Fruit fly (Drosophila melanogaster) whole organism, embryonic: ENCODE measurements around the gene BtbVII.
A peak's percentile ranks its signal among the peaks of the same experiment; 100 is the strongest.

Source experiments
- Adf1 ChIP-seq: fragments of 200-800 bp; sonication (Bioruptor generic); IDR thresholded peaks from 2 replicates; pipeline ENCODE4 v1.3.6; 2022; ENCODE audit warnings: missing biosample characterization, missing genetic modification characterization
- BEAF-32 ChIP-seq: fragments of 200-800 bp; sonication (Bioruptor generic); optimal IDR thresholded peaks from 3 replicates; lab custom pipeline; 2017; ENCODE audit warnings: missing biosample characterization, missing genetic modification characterization, mild to moderate bottlenecking, moderate library complexity, missing genetic modification reagents
- Bgb ChIP-seq: fragments of 200-800 bp; sonication (Bioruptor generic); IDR thresholded peaks from 2 replicates; pipeline ENCODE4 v1.3.6; 2022; ENCODE audit warnings: missing biosample characterization, missing genetic modification characterization; ENCODE audit not compliant: partially characterized antibody
- CG10321 ChIP-seq: fragments of 200-800 bp; sonication (Bioruptor generic); IDR thresholded peaks from 2 replicates; pipeline ENCODE4 v1.3.6; 2022; ENCODE audit warnings: missing biosample characterization, missing genetic modification characterization
- CG10431 ChIP-seq: fragments of 200-800 bp; sonication (Bioruptor generic); optimal IDR thresholded peaks from 3 replicates; lab custom pipeline; 2018; ENCODE audit warnings: missing biosample characterization, mild to moderate bottlenecking, missing genetic modification characterization
- CG16813 ChIP-seq: fragments of 200-800 bp; sonication (Bioruptor generic); IDR thresholded peaks from 3 replicates; pipeline ENCODE4 v1.3.6; 2022; ENCODE audit warnings: missing biosample characterization, missing genetic modification characterization; ENCODE audit not compliant: partially characterized antibody
- CG17328 ChIP-seq: fragments of 200-800 bp; sonication (Bioruptor generic); IDR thresholded peaks from 2 replicates; pipeline ENCODE4 v1.3.6; 2022; ENCODE audit warnings: missing biosample characterization, missing genetic modification characterization
- CG17359 ChIP-seq: fragments of 200-800 bp; sonication (Bioruptor generic); optimal IDR thresholded peaks from 3 replicates; lab custom pipeline; 2018; ENCODE audit warnings: missing biosample characterization, mild to moderate bottlenecking, missing genetic modification characterization, moderate library complexity
- CG1832 ChIP-seq: fragments of 200-800 bp; sonication (Bioruptor generic); optimal IDR thresholded peaks from 2 replicates; lab custom pipeline; 2017; ENCODE audit warnings: missing biosample characterization, mild to moderate bottlenecking, missing genetic modification characterization, inconsistent platforms
- CG30403 ChIP-seq: fragments of 200-800 bp; sonication (Bioruptor generic); optimal IDR thresholded peaks from 3 replicates; lab custom pipeline; 2016; ENCODE audit warnings: missing biosample characterization, missing genetic modification characterization
- CG30431 ChIP-seq: fragments of 200-800 bp; sonication (Bioruptor generic); optimal IDR thresholded peaks from 2 replicates; lab custom pipeline; 2017; ENCODE audit warnings: missing biosample characterization, missing genetic modification characterization
- CG32532 ChIP-seq: fragments of 200-800 bp; sonication (Bioruptor generic); IDR thresholded peaks from 2 replicates; pipeline ENCODE4 v1.3.6; 2022; ENCODE audit warnings: missing biosample characterization, missing genetic modification characterization
- CG9932 ChIP-seq: fragments of 200-800 bp; sonication (Bioruptor generic); IDR thresholded peaks from 2 replicates; pipeline ENCODE4 v1.3.6; 2022; ENCODE audit warnings: missing biosample characterization, missing genetic modification characterization
- CrebB ChIP-seq: fragments of 200-800 bp; sonication (Bioruptor generic); optimal IDR thresholded peaks from 3 replicates; lab custom pipeline; 2018; ENCODE audit warnings: missing biosample characterization, mild to moderate bottlenecking, missing genetic modification characterization
- Dek ChIP-seq: fragments of 200-800 bp; sonication (Bioruptor generic); optimal IDR thresholded peaks from 3 replicates; lab custom pipeline; 2019; ENCODE audit warnings: missing biosample characterization, mild to moderate bottlenecking, missing genetic modification characterization, moderate library complexity
- Dp ChIP-seq: fragments of 200-800 bp; sonication (Bioruptor generic); optimal IDR thresholded peaks from 2 replicates; lab custom pipeline; 2018; ENCODE audit warnings: missing biosample characterization, mild to moderate bottlenecking, missing genetic modification characterization, moderate library complexity
- E2f2 ChIP-seq: fragments of 200-800 bp; sonication (Bioruptor generic); IDR thresholded peaks from 2 replicates; pipeline ENCODE4 v1.3.6; 2022; ENCODE audit warnings: missing biosample characterization, missing genetic modification characterization
- H15 ChIP-seq: fragments of 200-800 bp; sonication (Bioruptor generic); IDR thresholded peaks from 3 replicates; pipeline ENCODE4 v1.3.6; 2022; ENCODE audit warnings: missing biosample characterization, missing genetic modification characterization
- HLH3B ChIP-seq: fragments of 200-800 bp; sonication (Bioruptor generic); IDR thresholded peaks from 2 replicates; pipeline ENCODE4 v1.3.6; 2022; ENCODE audit warnings: missing biosample characterization, missing genetic modification characterization
- Hr39 ChIP-seq: fragments of >200 bp; optimal IDR thresholded peaks from 2 replicates; lab custom pipeline; 2017
- Kr ChIP-seq: fragments of 200-800 bp; sonication (Bioruptor generic); optimal IDR thresholded peaks from 2 replicates; lab custom pipeline; 2017; ENCODE audit warnings: missing biosample characterization, mild to moderate bottlenecking, missing genetic modification characterization
- Lhr ChIP-seq: fragments of 200-800 bp; sonication (Bioruptor generic); optimal IDR thresholded peaks from 3 replicates; lab custom pipeline; 2017; ENCODE audit warnings: mild to moderate bottlenecking, missing biosample characterization, missing genetic modification reagents, missing genetic modification characterization
- Max ChIP-seq: fragments of 200-800 bp; sonication (Bioruptor generic); optimal IDR thresholded peaks from 2 replicates; lab custom pipeline; 2016; ENCODE audit warnings: missing biosample characterization, mild to moderate bottlenecking, missing genetic modification characterization
- Mes4 ChIP-seq: fragments of 200-800 bp; sonication (Bioruptor generic); optimal IDR thresholded peaks from 2 replicates; lab custom pipeline; 2016; ENCODE audit warnings: missing biosample characterization, missing genetic modification characterization
- Nf-YA ChIP-seq: fragments of 200-800 bp; sonication (Bioruptor generic); IDR thresholded peaks from 2 replicates; pipeline ENCODE4 v1.3.6; 2022; ENCODE audit warnings: missing biosample characterization, missing genetic modification characterization
- Rfx ChIP-seq: fragments of 200-800 bp; sonication (Bioruptor generic); IDR thresholded peaks from 2 replicates; pipeline ENCODE4 v1.3.6; 2022; ENCODE audit warnings: missing biosample characterization, missing genetic modification characterization
- Scr ChIP-seq: fragments of 200-800 bp; sonication (Bioruptor generic); IDR thresholded peaks from 2 replicates; pipeline ENCODE4 v1.3.6; 2022; ENCODE audit warnings: missing biosample characterization, missing genetic modification characterization; ENCODE audit not compliant: partially characterized antibody
- amos ChIP-seq: fragments of 200-800 bp; sonication (Bioruptor generic); IDR thresholded peaks from 2 replicates; pipeline ENCODE4 v1.3.6; 2022; ENCODE audit warnings: missing biosample characterization, missing genetic modification characterization; ENCODE audit not compliant: partially characterized antibody
- ase ChIP-seq: fragments of 200-800 bp; sonication (Bioruptor generic); IDR thresholded peaks from 3 replicates; pipeline ENCODE4 v1.3.6; 2022; ENCODE audit warnings: missing biosample characterization, missing genetic modification characterization
- danr ChIP-seq: fragments of 200-800 bp; sonication (Bioruptor generic); IDR thresholded peaks from 2 replicates; pipeline ENCODE4 v1.3.6; 2022; ENCODE audit warnings: missing biosample characterization, missing genetic modification characterization
- disco-r ChIP-seq: fragments of 200-800 bp; sonication (Bioruptor generic); optimal IDR thresholded peaks from 2 replicates; lab custom pipeline; 2016; ENCODE audit warnings: missing biosample characterization, missing genetic modification characterization
- emc ChIP-seq: fragments of 200-800 bp; sonication (Bioruptor generic); optimal IDR thresholded peaks from 2 replicates; lab custom pipeline; 2016; ENCODE audit warnings: missing biosample characterization, missing genetic modification characterization
- eve ChIP-seq, 2 experiments: fragments of >200 bp; optimal IDR thresholded peaks; 2 replicates each; lab custom pipeline; 2017; ENCODE audit warnings: missing biosample characterization in 2 of 2, missing genetic modification characterization in 2 of 2
- fd64A ChIP-seq: fragments of 200-800 bp; sonication (Bioruptor generic); optimal IDR thresholded peaks from 3 replicates; lab custom pipeline; 2018; ENCODE audit warnings: missing biosample characterization, mild to moderate bottlenecking, missing genetic modification characterization
- gfzf ChIP-seq: fragments of 200-800 bp; sonication (Bioruptor generic); optimal IDR thresholded peaks from 2 replicates; lab custom pipeline; 2016; ENCODE audit warnings: missing biosample characterization, mild to moderate bottlenecking, missing genetic modification characterization, moderate library complexity
- gro ChIP-seq: fragments of 200-800 bp; sonication (Bioruptor generic); optimal IDR thresholded peaks from 2 replicates; lab custom pipeline; 2016; ENCODE audit warnings: missing biosample characterization, missing genetic modification characterization
- jing ChIP-seq: fragments of 200-800 bp; sonication (Bioruptor generic); optimal IDR thresholded peaks from 2 replicates; lab custom pipeline; 2018; ENCODE audit warnings: missing biosample characterization, mild to moderate bottlenecking, missing genetic modification characterization
- kni ChIP-seq: fragments of 200-800 bp; sonication (Bioruptor generic); optimal IDR thresholded peaks from 3 replicates; lab custom pipeline; 2017; ENCODE audit warnings: mild to moderate bottlenecking, missing biosample characterization, missing genetic modification reagents, missing genetic modification characterization
- lola ChIP-seq, 3 experiments: fragments of >200 bp in 2 of 3; fragments of 200-800 bp in 1 of 3; sonication (Bioruptor generic) in 1 of 3; optimal IDR thresholded peaks; 2 replicates each; lab custom pipeline; 2017 to 2019; ENCODE audit warnings: missing biosample characterization in 3 of 3, missing genetic modification characterization in 3 of 3, mild to moderate bottlenecking in 1 of 3, moderate library complexity in 1 of 3
- nerfin-1 ChIP-seq: fragments of 200-800 bp; sonication (Bioruptor generic); optimal IDR thresholded peaks from 3 replicates; lab custom pipeline; 2019; ENCODE audit warnings: missing biosample characterization, mild to moderate bottlenecking, missing genetic modification characterization, moderate library complexity
- p53 ChIP-seq: fragments of 200-800 bp; sonication (Bioruptor generic); optimal IDR thresholded peaks from 2 replicates; lab custom pipeline; 2016; ENCODE audit warnings: missing biosample characterization, missing genetic modification characterization
- pb ChIP-seq: fragments of 200-800 bp; sonication (Bioruptor generic); optimal IDR thresholded peaks from 3 replicates; lab custom pipeline; 2016; ENCODE audit warnings: missing biosample characterization, missing genetic modification characterization
- phol ChIP-seq: fragments of 200-800 bp; sonication (Bioruptor generic); optimal IDR thresholded peaks from 3 replicates; lab custom pipeline; 2018; ENCODE audit warnings: missing biosample characterization, mild to moderate bottlenecking, missing genetic modification characterization, moderate library complexity
- pros ChIP-seq: fragments of 200-800 bp; sonication (Bioruptor generic); optimal IDR thresholded peaks from 3 replicates; lab custom pipeline; 2019; ENCODE audit warnings: missing biosample characterization, mild to moderate bottlenecking, missing genetic modification characterization, moderate library complexity
- row ChIP-seq: fragments of 200-800 bp; sonication (Bioruptor generic); IDR thresholded peaks from 3 replicates; pipeline ENCODE4 v1.3.6; 2022; ENCODE audit warnings: missing biosample characterization, missing genetic modification characterization
- salm ChIP-seq: fragments of 200-800 bp; sonication (Bioruptor generic); optimal IDR thresholded peaks from 2 replicates; lab custom pipeline; 2018; ENCODE audit warnings: missing biosample characterization, mild to moderate bottlenecking, missing genetic modification characterization
- scrt ChIP-seq: fragments of 200-800 bp; sonication (Bioruptor generic); optimal IDR thresholded peaks from 2 replicates; lab custom pipeline; 2018; ENCODE audit warnings: missing biosample characterization, mild to moderate bottlenecking, missing genetic modification characterization, moderate library complexity
- zf30C ChIP-seq: fragments of 200-800 bp; sonication (Bioruptor generic); optimal IDR thresholded peaks from 3 replicates; lab custom pipeline; 2018; ENCODE audit warnings: missing biosample characterization, mild to moderate bottlenecking, missing genetic modification characterization
- zfh1 ChIP-seq: fragments of 200-800 bp; sonication (Bioruptor generic); IDR thresholded peaks from 3 replicates; pipeline ENCODE4 v1.3.6; 2022; ENCODE audit warnings: missing biosample characterization, missing genetic modification characterization

Gene BtbVII

DNA sequence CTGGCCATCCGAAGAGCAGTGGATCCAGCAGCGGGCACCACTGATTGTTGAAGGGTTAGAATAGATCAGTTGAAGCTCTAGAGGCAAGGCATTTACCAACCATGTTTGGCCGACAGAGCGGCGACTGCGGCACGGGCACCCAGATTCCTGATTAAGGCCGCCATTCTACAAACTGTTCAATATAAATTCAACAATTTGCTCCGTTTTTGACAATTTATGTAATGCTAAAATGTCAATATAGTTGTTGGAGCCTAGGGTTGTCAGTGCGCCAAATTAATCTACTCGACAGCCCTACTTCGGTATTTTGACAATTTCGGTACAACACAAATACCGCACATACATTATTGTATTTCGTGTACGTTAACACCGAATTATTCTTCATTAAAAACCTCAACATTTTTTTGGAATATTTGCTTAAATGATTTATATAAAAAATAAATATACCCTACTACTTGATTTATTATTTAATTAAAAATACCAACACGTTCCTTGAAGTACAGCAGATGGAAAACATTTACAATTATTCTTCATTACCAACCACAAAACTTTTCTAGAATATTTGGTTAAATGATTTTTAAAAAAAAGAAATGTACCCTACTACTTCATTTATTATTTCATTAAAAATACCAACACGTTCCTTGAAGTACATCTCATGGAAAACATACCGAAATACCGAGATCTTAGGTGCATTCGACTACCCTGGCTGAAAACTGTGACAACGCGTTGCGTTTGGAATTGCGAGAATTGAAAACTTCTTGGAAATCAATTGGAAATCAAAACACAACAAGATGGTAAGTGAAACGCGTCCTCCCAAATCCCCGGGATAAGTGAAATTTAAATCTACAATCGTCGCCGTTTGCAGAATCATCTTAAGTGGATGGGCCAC, 11.1 kb downstream of the BtbVII start, which contains the start of the genes ND-30 and CG15812 (continued):
- TF ChIP-seq pros (GFP tag; lab: Kevin White, UChicago), result no peak
- peak; percentile 7; the same call in 1 of the 2 replicates for TF ChIP-seq amos (GFP tag; lab: Robert Waterston, UW)
- no peak for TF ChIP-seq Kr (GFP tag; lab: Kevin White, UChicago)
- no peak for TF ChIP-seq CG10321
- no peak for TF ChIP-seq CG30431 (GFP tag; lab: Kevin White, UChicago)
- no peak for TF ChIP-seq emc (GFP tag; lab: Kevin White, UChicago)
- no peak for TF ChIP-seq CG10431 (GFP tag; lab: Kevin White, UChicago)
- no peak for TF ChIP-seq Mes4 (GFP tag; lab: Kevin White, UChicago)
- TF ChIP-seq CG17328, result no peak
- no peak for TF ChIP-seq CrebB (tag; lab: Kevin White, UChicago)
- TF ChIP-seq pb (GFP tag; lab: Kevin White, UChicago), result no peak
- no peak for TF ChIP-seq disco-r (GFP tag; lab: Kevin White, UChicago)
- TF ChIP-seq Dek (tag; lab: Kevin White, UChicago), result no peak
- TF ChIP-seq gfzf (GFP tag; lab: Kevin White, UChicago), result peak; percentile 45
- TF ChIP-seq Adf1 (GFP tag; lab: Robert Waterston, UW), result no peak
- TF ChIP-seq CG9932 (GFP tag; lab: Robert Waterston, UW), result 0 out of 2 replicates have a peak, but pooled peaks have one; percentile 16
- TF ChIP-seq lola (GFP tag; optimal IDR thresholded peaks at IDR 0.05; lab: Kevin White, UChicago), result peak in 1 of 3 experiments; percentile 51
- no peak for TF ChIP-seq HLH3B
- no peak for TF ChIP-seq Hr39 (lab: Kevin White, UChicago)
- no peak for TF ChIP-seq CG17359
- no peak for TF ChIP-seq zfh1 (GFP tag; lab: Robert Waterston, UW)
- TF ChIP-seq row (GFP tag; lab: Robert Waterston, UW), result peak; percentile 73
- TF ChIP-seq Lhr (GFP tag; lab: Kevin White, UChicago), result no peak
- peak; percentile 20 for TF ChIP-seq BEAF-32 (GFP tag; lab: Kevin White, UChicago)
- TF ChIP-seq CG16813 (GFP tag; lab: Robert Waterston, UW), result no peak
- no peak for TF ChIP-seq kni (GFP tag; lab: Kevin White, UChicago)
- no peak for TF ChIP-seq p53 (GFP tag; lab: Kevin White, UChicago)
- TF ChIP-seq Scr (GFP tag; lab: Robert Waterston, UW), result no peak
- TF ChIP-seq E2f2 (GFP tag; lab: Robert Waterston, UW), result 0 out of 2 replicates have a peak, but pooled peaks have one; percentile 13
- no peak for TF ChIP-seq gro
- TF ChIP-seq zf30C, result no peak
- no peak for TF ChIP-seq Nf-YA
- no peak for TF ChIP-seq CG1832 (GFP tag; lab: Kevin White, UChicago)
- TF ChIP-seq nerfin-1 (tag; lab: Kevin White, UChicago), result peak; percentile 3
- no peak for TF ChIP-seq Max
- TF ChIP-seq danr (GFP tag; lab: Robert Waterston, UW), result no peak
- no peak for TF ChIP-seq ase (GFP tag; lab: Robert Waterston, UW)
- TF ChIP-seq phol (tag; lab: Kevin White, UChicago), result peak; percentile 34
- peak; percentile 22; the same call in 1 of the 2 replicates for TF ChIP-seq Rfx (GFP tag; lab: Robert Waterston, UW)
- TF ChIP-seq scrt (GFP tag; lab: Kevin White, UChicago), result no peak
- TF ChIP-seq H15 (GFP tag; lab: Robert Waterston, UW), result no peak
- TF ChIP-seq eve (GFP tag; optimal IDR thresholded peaks at IDR 0.05; lab: Kevin White, UChicago), result no peak
- peak; percentile 59 for TF ChIP-seq CG30403 (GFP tag; lab: Kevin White, UChicago)
- no peak for TF ChIP-seq jing
- no peak for TF ChIP-seq fd64A (GFP tag; lab: Kevin White, UChicago)
- TF ChIP-seq Dp (GFP tag; lab: Kevin White, UChicago), result no peak
- no peak for TF ChIP-seq Bgb (GFP tag; lab: Robert Waterston, UW)
- TF ChIP-seq CG32532 (GFP tag; lab: Robert Waterston, UW), result no peak
- TF ChIP-seq salm, result no peak
